Fruit fly (Drosophila melanogaster): ENCODE measurements around the gene Hus1-like.
A peak's percentile ranks its signal among the peaks of the same experiment; 100 is the strongest.

DNA sequence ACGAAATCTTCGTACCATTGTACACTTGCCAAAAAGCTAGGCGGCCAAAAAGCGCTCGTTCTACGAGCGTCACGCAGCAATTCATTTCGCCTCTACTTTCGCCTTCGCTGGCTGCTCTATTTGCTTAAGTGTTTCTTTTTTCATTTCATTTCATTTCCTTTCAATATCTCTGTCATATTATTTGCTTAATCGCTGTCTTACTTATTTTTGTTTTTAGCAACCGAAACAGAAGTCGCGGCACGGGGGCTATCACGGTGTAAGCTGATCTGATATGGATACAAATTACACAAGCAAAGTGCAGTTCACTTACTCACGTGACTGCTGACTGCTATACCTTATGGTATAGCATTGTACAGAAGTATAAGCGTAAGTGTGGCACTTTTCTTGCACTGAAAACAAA lies 40.6 kb downstream of the Hus1-like start:
- TF ChIP-seq CG11617 (GFP tag; optimal IDR thresholded peaks at IDR 0.05) (no peak), CG7101 (tag; optimal IDR thresholded peaks at IDR 0.05) (no peak), CG1620 (GFP tag; optimal IDR thresholded peaks at IDR 0.05) (no peak), Hr96 (GFP tag; optimal IDR thresholded peaks at IDR 0.05) (no peak), Mnt (GFP tag; optimal IDR thresholded peaks at IDR 0.05) (no peak), CG7045 (GFP tag; optimal IDR thresholded peaks at IDR 0.05) (no peak), kay (GFP tag; ENCODE audit: borderline replicate concordance) (no peak), CG14711 (tag; optimal IDR thresholded peaks at IDR 0.05) (no peak), toe (GFP tag; optimal IDR thresholded peaks at IDR 0.05) (no peak), Clk (GFP tag; optimal IDR thresholded peaks at IDR 0.05) (no peak), ovo (GFP tag; optimal IDR thresholded peaks at IDR 0.05) (no peak), tj (GFP tag; optimal IDR thresholded peaks at IDR 0.05) (peak; percentile 78), cnc (optimal IDR thresholded peaks at IDR 0.05) (no peak)

Data from whole organism, adult.